Worm (Caenorhabditis elegans): ENCODE results near the gene F21G4.5.

DNA sequence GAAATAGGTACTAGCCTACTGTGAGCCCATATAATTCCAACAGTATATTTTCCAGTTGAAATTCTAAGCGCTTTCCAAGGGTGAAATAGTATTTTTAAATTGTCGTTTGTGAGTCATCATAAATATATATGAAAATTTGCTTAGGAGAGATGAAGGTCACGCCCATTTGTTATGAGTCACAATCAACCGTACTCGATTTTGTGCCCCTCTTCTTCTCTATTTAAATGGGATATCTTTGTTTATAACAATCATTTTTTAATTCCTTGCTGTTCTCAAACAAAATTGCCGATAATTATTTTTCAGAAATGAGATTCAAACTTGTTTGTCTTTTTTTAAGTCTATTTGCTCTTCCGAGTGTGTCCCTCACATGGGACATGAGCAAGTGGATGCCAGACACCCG lies 13.1 kb downstream of the F21G4.5 start, which contains the start of gene folr-1:
- TF ChIP-seq T26A5.8 (tag; optimal IDR thresholded peaks at IDR 0.05) (no peak), unc-130 (GFP tag; optimal IDR thresholded peaks at IDR 0.05) (no peak), dpl-1 (GFP tag; optimal IDR thresholded peaks at IDR 0.05) (no peak), ama-1 (optimal IDR thresholded peaks at IDR 0.05) (no peak), ama-1 (GFP tag; optimal IDR thresholded peaks at IDR 0.05) (no peak), T07F8.4 (tag; optimal IDR thresholded peaks at IDR 0.05) (no peak), egrh-3 (GFP tag; IDR thresholded peaks at IDR 0.05) (no peak), efl-1 (GFP tag; optimal IDR thresholded peaks at IDR 0.05) (no peak), lin-35 (GFP tag; optimal IDR thresholded peaks at IDR 0.05) (no peak), Y56A3A.18 (GFP tag; IDR thresholded peaks at IDR 0.05) (no peak), attf-5 (GFP tag; optimal IDR thresholded peaks at IDR 0.05) (no peak), pbrm-1 (GFP tag; IDR thresholded peaks at IDR 0.05) (no peak), ztf-25 (GFP tag; IDR thresholded peaks at IDR 0.05) (no peak), snpc-1.3 (tag; optimal IDR thresholded peaks at IDR 0.05; ENCODE audit: insufficient read depth) (no peak), nhr-120 (GFP tag; IDR thresholded peaks at IDR 0.05) (no peak)

Data from whole organism, young adult.